Worm (Caenorhabditis elegans) whole organism, young adult: ENCODE measurements around the gene ncl-1.

Experiments used
- D2030.7 ChIP-seq: fragments of 200-800 bp; sonication (Bioruptor generic); IDR thresholded peaks from 2 replicates; pipeline ENCODE4 v1.3.6; 2022; ENCODE audit warnings: missing genetic modification reagents, missing genetic modification characterization, missing compliant biosample characterization
- F39B2.1 ChIP-seq: fragments of 200-800 bp; sonication (Bioruptor generic); IDR thresholded peaks from 2 replicates; pipeline ENCODE4 v1.3.6; 2022; ENCODE audit warnings: missing genetic modification reagents, missing genetic modification characterization, missing compliant biosample characterization
- T07F8.4 ChIP-seq: sonication (generic microtip); optimal IDR thresholded peaks from 2 replicates; lab custom pipeline; 2016; ENCODE audit warnings: mild to moderate bottlenecking, missing genetic modification characterization, moderate library complexity, missing compliant biosample characterization
- dpl-1 ChIP-seq: fragments of 150-350 bp; optimal IDR thresholded peaks from 2 replicates; lab custom pipeline; 2014; ENCODE audit warnings: missing biosample characterization, missing genetic modification reagents, missing genetic modification characterization
- hsf-1 ChIP-seq: fragments of 200-800 bp; sonication (Bioruptor generic); IDR thresholded peaks from 2 replicates; pipeline ENCODE4 v1.3.6; 2022; ENCODE audit warnings: missing genetic modification reagents, missing genetic modification characterization, missing compliant biosample characterization
- lin-54 ChIP-seq: fragments of 200-800 bp; sonication (Bioruptor generic); optimal IDR thresholded peaks from 2 replicates; lab custom pipeline; 2018; ENCODE audit warnings: mild to moderate bottlenecking, missing genetic modification characterization, missing compliant biosample characterization
- mxl-1 ChIP-seq: sonication (generic microtip); optimal IDR thresholded peaks from 2 replicates; lab custom pipeline; 2016; ENCODE audit warnings: missing genetic modification characterization, missing compliant biosample characterization
- nfyb-1 ChIP-seq: fragments of 200-800 bp; sonication (Bioruptor generic); IDR thresholded peaks from 2 replicates; pipeline ENCODE4 v1.3.6; 2022; ENCODE audit warnings: missing genetic modification reagents, missing genetic modification characterization, missing compliant biosample characterization
- nhr-90 ChIP-seq: sonication (generic microtip); optimal IDR thresholded peaks from 2 replicates; lab custom pipeline; 2016; ENCODE audit warnings: missing genotype, mild to moderate bottlenecking, missing genetic modification characterization, missing compliant biosample characterization
- pha-4 ChIP-seq: fragments of 150-350 bp; sonication (generic microtip); optimal IDR thresholded peaks from 2 replicates; lab custom pipeline; 2014; ENCODE audit warnings: missing biosample characterization, missing genetic modification reagents, missing genetic modification characterization

DNA sequence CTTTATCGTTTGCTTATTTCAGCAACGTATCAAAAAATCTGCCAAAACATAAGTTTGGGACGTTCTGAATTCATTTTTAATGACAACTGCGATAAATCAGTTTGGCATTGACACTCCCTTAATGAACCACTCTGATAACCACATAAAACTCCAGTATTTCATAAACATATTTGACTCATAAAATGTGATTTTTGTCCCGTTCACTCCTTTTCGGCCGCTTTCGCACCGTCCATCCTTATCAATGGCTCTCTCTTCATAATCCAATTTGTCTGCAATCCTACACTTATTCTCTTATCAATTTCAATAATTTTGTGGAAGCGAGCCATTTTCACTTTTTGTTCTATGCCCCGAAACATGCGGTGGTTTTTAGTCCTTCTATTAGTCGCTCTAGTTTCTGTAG lies 39.0 kb downstream of the ncl-1 start, which contains the start of gene pcp-1:
- TF ChIP-seq nhr-90 (no peak), nfyb-1 (no peak), F39B2.1 (GFP tag; lab: Robert Waterston, UW) (no peak), D2030.7 (GFP tag; lab: Robert Waterston, UW) (no peak), lin-54 (GFP tag; lab: Kevin White, UChicago) (no peak), pha-4 (no peak), T07F8.4 (tag; lab: Kevin White, UChicago) (no peak), dpl-1 (GFP tag; lab: Kevin White, UChicago) (no peak), hsf-1 (GFP tag; lab: Robert Waterston, UW) (no peak), mxl-1 (tag; lab: Kevin White, UChicago) (no peak)
